Fruit fly (Drosophila melanogaster): ENCODE measurements around the gene CG10958.

The CG10958 gene

dm6 chrX:8115717-8116311 lies 16.3 kb upstream of the CG10958 start, which contains the start of gene Gclc (continued):
- TF ChIP-seq Pdp1 (GFP tag; optimal IDR thresholded peaks at IDR 0.05), result no peak
- no peak for TF ChIP-seq fd3F (GFP tag; optimal IDR thresholded peaks at IDR 0.05)
- peak; percentile 41 for TF ChIP-seq bbx (GFP tag; IDR thresholded peaks at IDR 0.05; ENCODE audit: partially characterized antibody)
- no peak for TF ChIP-seq CG4282 (GFP tag; optimal IDR thresholded peaks at IDR 0.05)
- TF ChIP-seq CG2202 (tag; optimal IDR thresholded peaks at IDR 0.05), result no peak
- no peak for TF ChIP-seq CG17829 (tag; optimal IDR thresholded peaks at IDR 0.05)
- TF ChIP-seq CG7745 (tag; optimal IDR thresholded peaks at IDR 0.05), result no peak
- TF ChIP-seq CG15073 (GFP tag; optimal IDR thresholded peaks at IDR 0.05), result no peak
- no peak for TF ChIP-seq CG2199 (GFP tag; IDR thresholded peaks at IDR 0.05)
- TF ChIP-seq kah (GFP tag; optimal IDR thresholded peaks at IDR 0.05), result no peak
- no peak for TF ChIP-seq CG5180 (GFP tag; optimal IDR thresholded peaks at IDR 0.05)
- no peak for TF ChIP-seq CG13296 (GFP tag; optimal IDR thresholded peaks at IDR 0.05)
- TF ChIP-seq CG18476 (GFP tag; optimal IDR thresholded peaks at IDR 0.05), result no peak
- TF ChIP-seq NfI (GFP tag; optimal IDR thresholded peaks at IDR 0.05), result no peak
- no peak for TF ChIP-seq Mes4 (GFP tag; optimal IDR thresholded peaks at IDR 0.05)
- TF ChIP-seq CG4820 (GFP tag; optimal IDR thresholded peaks at IDR 0.05), result no peak
- TF ChIP-seq CG6689 (GFP tag; IDR thresholded peaks at IDR 0.05), result no peak
- no peak for TF ChIP-seq CG11093 (GFP tag; IDR thresholded peaks at IDR 0.05)
- no peak for TF ChIP-seq CG3407 (GFP tag; optimal IDR thresholded peaks at IDR 0.05)
- no peak for TF ChIP-seq stc (GFP tag; IDR thresholded peaks at IDR 0.05)
- no peak for TF ChIP-seq E2f1 (GFP tag; IDR thresholded peaks at IDR 0.05)
- no peak for TF ChIP-seq CG8765 (GFP tag; IDR thresholded peaks at IDR 0.05)
- no peak for TF ChIP-seq Oaz (GFP tag; IDR thresholded peaks at IDR 0.05)
- TF ChIP-seq hbn (GFP tag; IDR thresholded peaks at IDR 0.05; ENCODE audit: partially characterized antibody), result no peak
- no peak for TF ChIP-seq ems (GFP tag; optimal IDR thresholded peaks at IDR 0.05)
- no peak for TF ChIP-seq nmo (GFP tag; optimal IDR thresholded peaks at IDR 0.05)
- no peak for TF ChIP-seq Vsx1 (GFP tag; optimal IDR thresholded peaks at IDR 0.05)
- peak; percentile 55 for TF ChIP-seq Elba2 (GFP tag; optimal IDR thresholded peaks at IDR 0.05)
- TF ChIP-seq sug (tag; optimal IDR thresholded peaks at IDR 0.05), result no peak
- no peak for TF ChIP-seq grau (tag; optimal IDR thresholded peaks at IDR 0.05)
- no peak for TF ChIP-seq CG6272 (GFP tag; IDR thresholded peaks at IDR 0.05)
- no peak for TF ChIP-seq her (GFP tag; optimal IDR thresholded peaks at IDR 0.05)
- peak; percentile 42 for TF ChIP-seq CG1603 (tag; optimal IDR thresholded peaks at IDR 0.05)
- TF ChIP-seq Ets65A (GFP tag), result no peak
- peak; percentile 28 for TF ChIP-seq Sry-δ (GFP tag; optimal IDR thresholded peaks at IDR 0.05)
- no peak for TF ChIP-seq gsb (GFP tag; IDR thresholded peaks at IDR 0.05)
- TF ChIP-seq crc (GFP tag; optimal IDR thresholded peaks at IDR 0.05), result no peak
- TF ChIP-seq CG17359 (tag; optimal IDR thresholded peaks at IDR 0.05), result no peak
- no peak for TF ChIP-seq hth (optimal IDR thresholded peaks at IDR 0.05)
- peak; percentile 64 for TF ChIP-seq CG9797 (GFP tag; optimal IDR thresholded peaks at IDR 0.05)
- TF ChIP-seq ATbp (GFP tag; optimal IDR thresholded peaks at IDR 0.05), result no peak
- TF ChIP-seq tio (GFP tag; optimal IDR thresholded peaks at IDR 0.05), result no peak
- TF ChIP-seq CG16779 (GFP tag; IDR thresholded peaks at IDR 0.05), result no peak
- TF ChIP-seq Ets97D (GFP tag; optimal IDR thresholded peaks at IDR 0.05), result peak; percentile 36
- TF ChIP-seq CG15011 (GFP tag; optimal IDR thresholded peaks at IDR 0.05), result no peak
- TF ChIP-seq lov (optimal IDR thresholded peaks at IDR 0.05), result no peak
- no peak for TF ChIP-seq lov (GFP tag; IDR thresholded peaks at IDR 0.05)
- TF ChIP-seq tap (tag; optimal IDR thresholded peaks at IDR 0.05), result no peak
- TF ChIP-seq z (GFP tag; IDR thresholded peaks at IDR 0.05), result no peak
- no peak for TF ChIP-seq CG7786 (GFP tag; optimal IDR thresholded peaks at IDR 0.05)
- no peak for TF ChIP-seq croc (GFP tag; conservative IDR thresholded peaks at IDR 0.05)
- no peak; the same call in 1 of the 2 replicates for TF ChIP-seq MBD-R2 (GFP tag; IDR thresholded peaks at IDR 0.05)

Data from whole organism, embryonic.